Worm (Caenorhabditis elegans): ENCODE results near the gene T19E7.6.

The T19E7.6 gene

DNA sequence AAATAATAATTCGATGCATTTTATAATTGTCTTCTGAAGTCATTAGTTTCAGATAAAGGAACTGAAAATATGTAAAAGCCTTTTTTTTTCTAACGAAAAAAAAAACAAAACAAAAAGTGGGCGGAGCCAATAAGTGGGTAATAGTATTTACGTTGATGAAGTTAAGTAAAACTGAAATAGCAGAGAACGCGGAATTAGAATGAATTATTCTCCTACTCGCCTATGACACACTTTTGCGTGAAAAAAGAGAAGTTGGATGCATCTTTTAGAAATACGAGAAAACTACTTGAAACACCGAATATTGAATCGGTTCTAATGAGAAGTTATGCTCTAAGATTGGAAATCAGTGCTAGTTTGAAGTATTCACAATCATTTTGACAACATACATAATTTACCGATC, 49.7 kb downstream of the T19E7.6 start, which contains the start of gene srsx-16:
Gene srsx-16, minus strand, starts transcription at position 101 of the 400 bp plus-strand sequence.
- TF ChIP-seq pha-4 (tag; optimal IDR thresholded peaks at IDR 0.05): no peak
- no peak for TF ChIP-seq sea-2 (GFP tag; optimal IDR thresholded peaks at IDR 0.05)
- no peak for TF ChIP-seq egl-5 (tag; optimal IDR thresholded peaks at IDR 0.05)
- TF ChIP-seq ZK546.5 (tag; optimal IDR thresholded peaks at IDR 0.05): no peak
- TF ChIP-seq fkh-10 (GFP tag; optimal IDR thresholded peaks at IDR 0.05): no peak
- no peak for TF ChIP-seq egl-27 (tag; optimal IDR thresholded peaks at IDR 0.05)
- TF ChIP-seq pqm-1 (tag; optimal IDR thresholded peaks at IDR 0.05): no peak
- no peak for TF ChIP-seq nhr-25 (tag; optimal IDR thresholded peaks at IDR 0.05)
- TF ChIP-seq nhr-237 (tag; optimal IDR thresholded peaks at IDR 0.05): no peak
- TF ChIP-seq ceh-82 (tag; optimal IDR thresholded peaks at IDR 0.05): no peak
- no peak for TF ChIP-seq nhr-28 (tag; optimal IDR thresholded peaks at IDR 0.05)
- TF ChIP-seq daf-12 (tag; optimal IDR thresholded peaks at IDR 0.05): no peak
